Worm (Caenorhabditis elegans): Measurements from ENCODE around the gene shpk-1.

ce11 chrIII:13633826-13634225 is 26.0 kb downstream of the shpk-1 start:
- TF ChIP-seq ham-2 (GFP tag; optimal IDR thresholded peaks at IDR 0.05), result no peak
- no peak for TF ChIP-seq lin-13 (tag; optimal IDR thresholded peaks at IDR 0.05)
- no peak for TF ChIP-seq unc-62 (GFP tag; optimal IDR thresholded peaks at IDR 0.05)
